Worm (Caenorhabditis elegans) whole organism, L4 larva: ENCODE data around the gene hmit-1.2.

ENCODE experiments used
- F37D6.2 ChIP-seq: sonication (generic microtip); optimal IDR thresholded peaks from 2 replicates; lab custom pipeline; 2016; ENCODE audit warnings: mild to moderate bottlenecking, missing genetic modification characterization, missing compliant biosample characterization
- F44E2.7 ChIP-seq: fragments of 200-800 bp; sonication (Bioruptor generic); IDR thresholded peaks from 2 replicates; pipeline ENCODE4 v2.1.2; 2022; ENCODE audit warnings: missing genetic modification characterization, missing compliant biosample characterization
- F49E8.2 ChIP-seq: sonication (generic microtip); optimal IDR thresholded peaks from 2 replicates; lab custom pipeline; 2016; ENCODE audit warnings: missing compliant biosample characterization, mild to moderate bottlenecking, missing genetic modification characterization, borderline replicate concordance
- Y105C5A.15 ChIP-seq: fragments of 200-800 bp; sonication (Bioruptor generic); IDR thresholded peaks from 2 replicates; pipeline ENCODE4 v1.3.6; 2022; ENCODE audit warnings: missing genetic modification characterization, missing compliant biosample characterization
- Y48G9A.11 ChIP-seq: fragments of 200-800 bp; sonication (Bioruptor generic); IDR thresholded peaks from 2 replicates; pipeline ENCODE4 v1.3.6; 2022; ENCODE audit warnings: missing genetic modification reagents, missing genetic modification characterization, missing compliant biosample characterization
- aha-1 ChIP-seq: fragments of 150-350 bp; peaks from one replicate; lab custom pipeline; 2014; ENCODE audit warnings: missing biosample characterization, missing genetic modification characterization
- aly-2 ChIP-seq: sonication (generic microtip); optimal IDR thresholded peaks from 2 replicates; lab custom pipeline; 2018; ENCODE audit warnings: missing biosample characterization, missing genetic modification characterization
- attf-4 ChIP-seq: sonication (generic microtip); optimal IDR thresholded peaks from 3 replicates; lab custom pipeline; 2017; ENCODE audit warnings: missing biosample characterization, missing genetic modification characterization
- ceh-28 ChIP-seq: fragments of 150-350 bp; optimal IDR thresholded peaks from 2 replicates; lab custom pipeline; 2014; ENCODE audit warnings: missing biosample characterization, missing genetic modification reagents, missing genetic modification characterization
- ctbp-1 ChIP-seq: fragments of 200-800 bp; sonication (Bioruptor generic); IDR thresholded peaks from 2 replicates; pipeline ENCODE4 v1.3.6; 2022; ENCODE audit warnings: missing genetic modification reagents, missing genetic modification characterization, missing compliant biosample characterization
- daf-16 ChIP-seq, 3 experiments: sonication (generic microtip); optimal IDR thresholded peaks; 2 replicates each; lab custom pipeline; 2016 to 2017; ENCODE audit warnings: missing genetic modification characterization in 3 of 3, missing genetic modification reagents in 3 of 3, mild to moderate bottlenecking in 2 of 3, missing compliant biosample characterization in 2 of 3, missing biosample characterization in 1 of 3, moderate library complexity in 1 of 3
- daf-19 ChIP-seq: fragments of 200-800 bp; sonication (Bioruptor generic); conservative IDR thresholded peaks from 2 replicates; pipeline ENCODE4 v1.3.6; 2022; ENCODE audit warnings: missing genetic modification characterization, missing compliant biosample characterization
- dmd-6 ChIP-seq: fragments of 200-800 bp; sonication (Bioruptor generic); IDR thresholded peaks from 2 replicates; pipeline ENCODE4 v1.3.6; 2022; ENCODE audit warnings: missing genetic modification reagents, missing genetic modification characterization, missing compliant biosample characterization
- duxl-1 ChIP-seq: sonication (generic microtip); optimal IDR thresholded peaks from 2 replicates; lab custom pipeline; 2016; ENCODE audit warnings: mild to moderate bottlenecking, missing genetic modification characterization, moderate library complexity, missing compliant biosample characterization; ENCODE audit not compliant: poor library complexity
- dve-1 ChIP-seq: sonication (generic microtip); optimal IDR thresholded peaks from 2 replicates; lab custom pipeline; 2017; ENCODE audit warnings: antibody characterized with exemption, mild to moderate bottlenecking, missing genetic modification characterization, missing compliant biosample characterization; ENCODE audit not compliant: insufficient read depth
- egl-27 ChIP-seq: sonication (generic microtip); optimal IDR thresholded peaks from 3 replicates; lab custom pipeline; 2017; ENCODE audit warnings: missing biosample characterization, missing genetic modification reagents, missing genetic modification characterization
- egl-43 ChIP-seq: fragments of 200-800 bp; sonication (Bioruptor generic); IDR thresholded peaks from 2 replicates; pipeline ENCODE4 v1.3.6; 2022; ENCODE audit warnings: missing genetic modification reagents, missing genetic modification characterization, missing compliant biosample characterization
- fkh-10 ChIP-seq: fragments of 150-350 bp; optimal IDR thresholded peaks from 2 replicates; lab custom pipeline; 2014; ENCODE audit warnings: missing biosample characterization, missing genetic modification reagents, missing genetic modification characterization
- gei-8 ChIP-seq: fragments of 200-800 bp; sonication (Bioruptor generic); optimal IDR thresholded peaks from 2 replicates; lab custom pipeline; 2018; ENCODE audit warnings: mild to moderate bottlenecking, missing genetic modification characterization, missing compliant biosample characterization
- hlh-30 ChIP-seq: sonication (generic microtip); optimal IDR thresholded peaks from 2 replicates; lab custom pipeline; 2017; ENCODE audit warnings: antibody characterized with exemption, mild to moderate bottlenecking, missing genetic modification characterization, missing compliant biosample characterization; ENCODE audit not compliant: insufficient read depth
- lim-7 ChIP-seq: fragments of 200-800 bp; sonication (Bioruptor generic); IDR thresholded peaks from 2 replicates; pipeline ENCODE4 v1.3.6; 2022; ENCODE audit warnings: missing genetic modification characterization, missing compliant biosample characterization
- lin-13 ChIP-seq: fragments of 150-350 bp; optimal IDR thresholded peaks from 2 replicates; lab custom pipeline; 2014; ENCODE audit warnings: missing biosample characterization, missing genetic modification reagents, missing genetic modification characterization
- lin-15B ChIP-seq: fragments of 150-350 bp; sonication (generic microtip); optimal IDR thresholded peaks from 3 replicates; lab custom pipeline; 2014; ENCODE audit warnings: missing biosample characterization, missing genetic modification characterization
- lsy-2 ChIP-seq, 2 experiments: fragments of 150-350 bp in 1 of 2; sonication (generic microtip) in 1 of 2; optimal IDR thresholded peaks; 2 replicates each; lab custom pipeline; 2014 to 2017; ENCODE audit warnings: missing biosample characterization in 2 of 2, missing genetic modification characterization in 2 of 2
- mdl-1 ChIP-seq, 2 experiments: fragments of 150-350 bp in 1 of 2; sonication (generic microtip) in 1 of 2; optimal IDR thresholded peaks; 2 replicates each; lab custom pipeline; 2014 to 2017; ENCODE audit warnings: missing biosample characterization in 2 of 2, missing genetic modification characterization in 2 of 2
- mep-1 ChIP-seq: fragments of 150-350 bp; sonication (generic microtip); optimal IDR thresholded peaks from 3 replicates; lab custom pipeline; 2014; ENCODE audit warnings: missing biosample characterization, missing genetic modification characterization
- mes-2 ChIP-seq: sonication (generic microtip); optimal IDR thresholded peaks from 2 replicates; lab custom pipeline; 2016; ENCODE audit warnings: missing genotype, mild to moderate bottlenecking, missing genetic modification characterization, missing compliant biosample characterization; ENCODE audit not compliant: poor library complexity, severe bottlenecking
- nhr-102 ChIP-seq: sonication (generic microtip); optimal IDR thresholded peaks from 2 replicates; lab custom pipeline; 2016; ENCODE audit warnings: mild to moderate bottlenecking, missing genetic modification characterization, moderate library complexity, missing compliant biosample characterization
- nhr-11 ChIP-seq: fragments of 150-350 bp; optimal IDR thresholded peaks from 2 replicates; lab custom pipeline; 2014; ENCODE audit warnings: missing biosample characterization, missing genetic modification characterization
- nhr-25 ChIP-seq: sonication (generic microtip); optimal IDR thresholded peaks from 2 replicates; lab custom pipeline; 2017; ENCODE audit warnings: missing genetic modification characterization, mild to moderate bottlenecking, missing compliant biosample characterization, antibody characterized with exemption, moderate library complexity, borderline replicate concordance; ENCODE audit not compliant: insufficient read depth
- nhr-28 ChIP-seq: fragments of 150-350 bp; optimal IDR thresholded peaks from 2 replicates; lab custom pipeline; 2014; ENCODE audit warnings: missing biosample characterization, missing genetic modification characterization
- nhr-42 ChIP-seq: fragments of 200-800 bp; sonication (Bioruptor generic); IDR thresholded peaks from 2 replicates; pipeline ENCODE4 v1.3.6; 2022; ENCODE audit warnings: missing genetic modification characterization, missing compliant biosample characterization
- nhr-6 ChIP-seq: fragments of 150-350 bp; optimal IDR thresholded peaks from 2 replicates; lab custom pipeline; 2014; ENCODE audit warnings: missing biosample characterization, missing genetic modification characterization
- nhr-76 ChIP-seq: fragments of 150-350 bp; optimal IDR thresholded peaks from 2 replicates; lab custom pipeline; 2014; ENCODE audit warnings: missing biosample characterization, missing genetic modification characterization
- set-16 ChIP-seq: fragments of 200-800 bp; sonication (Bioruptor generic); IDR thresholded peaks from 2 replicates; pipeline ENCODE4 v1.3.6; 2022; ENCODE audit warnings: missing genetic modification reagents, missing genetic modification characterization, missing compliant biosample characterization
- snpc-1.2 ChIP-seq: fragments of 200-800 bp; sonication (Bioruptor generic); IDR thresholded peaks from 2 replicates; pipeline ENCODE4 v1.3.6; 2022; ENCODE audit warnings: missing genetic modification reagents, missing genetic modification characterization, missing compliant biosample characterization
- snpc-4 ChIP-seq: fragments of 150-350 bp; optimal IDR thresholded peaks from 2 replicates; lab custom pipeline; 2014; ENCODE audit warnings: missing biosample characterization, missing genetic modification characterization
- spr-3 ChIP-seq: fragments of 200-800 bp; sonication (Bioruptor generic); optimal IDR thresholded peaks from 2 replicates; lab custom pipeline; 2018; ENCODE audit warnings: mild to moderate bottlenecking, missing genetic modification characterization, missing compliant biosample characterization
- tag-97 ChIP-seq: fragments of 200-800 bp; sonication (Bioruptor generic); IDR thresholded peaks from 2 replicates; pipeline ENCODE4 v1.3.6; 2022; ENCODE audit warnings: missing genetic modification characterization, missing compliant biosample characterization
- tra-1 ChIP-seq: fragments of 200-800 bp; sonication (Bioruptor generic); IDR thresholded peaks from 2 replicates; pipeline ENCODE4 v1.3.6; 2022; ENCODE audit warnings: missing genetic modification reagents, missing genetic modification characterization, missing compliant biosample characterization
- unc-62 ChIP-seq, 3 experiments: fragments of 150-350 bp in 1 of 3; sonication (generic microtip); optimal IDR thresholded peaks in 2 of 3; peaks in 1 of 3; 1 replicate in 1 of 3; 2 replicates in 2 of 3; lab custom pipeline; 2014 to 2017; ENCODE audit warnings: missing biosample characterization in 3 of 3, missing genetic modification characterization in 3 of 3, missing genetic modification reagents in 3 of 3, missing genotype in 1 of 3
- zfp-3 ChIP-seq: fragments of 200-800 bp; sonication (Bioruptor generic); conservative IDR thresholded peaks from 2 replicates; pipeline ENCODE4 v1.3.6; 2022; ENCODE audit warnings: missing genetic modification reagents, missing genetic modification characterization, missing compliant biosample characterization
- ztf-7 ChIP-seq: fragments of 150-350 bp; optimal IDR thresholded peaks from 2 replicates; lab custom pipeline; 2014; ENCODE audit warnings: missing biosample characterization, missing genetic modification characterization

Gene hmit-1.2

DNA sequence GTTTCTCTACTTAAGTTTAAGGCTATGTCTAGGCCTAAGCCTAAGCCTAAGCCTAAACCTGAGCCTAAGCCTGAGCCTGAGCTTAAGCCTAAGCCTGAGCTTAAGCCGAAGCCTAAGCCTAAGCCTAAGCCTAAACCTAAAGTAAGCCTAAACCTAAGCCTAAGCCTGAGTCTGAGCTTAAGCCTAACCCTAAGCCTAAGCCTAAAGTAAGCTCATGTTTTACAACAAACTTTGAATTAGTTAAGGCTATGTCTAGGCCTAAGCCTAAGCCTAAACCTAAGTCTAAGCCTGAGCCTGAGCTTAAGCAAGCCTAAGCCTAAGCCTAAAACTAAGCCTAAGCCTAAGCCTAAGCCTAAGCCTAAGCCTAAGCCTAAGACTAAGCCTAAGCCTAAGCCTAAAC, 41.1 kb downstream of the hmit-1.2 start:
- TF ChIP-seq duxl-1 (tag; lab: Kevin White, UChicago) (no peak), F44E2.7 (GFP tag; lab: Robert Waterston, UW) (no peak), snpc-4 (tag; lab: Kevin White, UChicago) (no peak), ceh-28 (tag; lab: Kevin White, UChicago) (no peak), nhr-102 (no peak), ztf-7 (tag; lab: Kevin White, UChicago) (no peak)

DNA sequence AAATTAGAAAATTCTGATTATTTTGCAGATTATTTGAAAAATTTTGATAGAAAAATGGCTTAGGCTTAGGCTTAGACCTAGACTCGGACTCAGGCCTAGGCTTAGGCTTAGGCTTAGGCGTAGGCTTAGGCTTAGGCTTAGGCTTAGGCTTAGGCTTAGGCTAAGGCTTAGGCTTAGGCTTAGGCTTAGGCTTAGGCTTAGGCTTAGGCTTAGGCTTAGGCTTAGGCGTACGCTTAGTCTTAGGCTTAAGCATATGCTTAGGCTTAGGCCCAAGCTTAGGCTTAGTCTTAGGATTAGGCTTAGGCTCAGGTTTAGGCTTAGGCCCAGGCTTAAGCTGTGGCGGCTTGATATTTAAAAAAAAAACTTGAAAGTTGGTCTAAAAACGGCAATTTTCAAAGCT, 41.8 kb downstream of the hmit-1.2 start:
- peak; percentile 51; the same call in 1 of the 2 replicates for TF ChIP-seq Y48G9A.11

DNA sequence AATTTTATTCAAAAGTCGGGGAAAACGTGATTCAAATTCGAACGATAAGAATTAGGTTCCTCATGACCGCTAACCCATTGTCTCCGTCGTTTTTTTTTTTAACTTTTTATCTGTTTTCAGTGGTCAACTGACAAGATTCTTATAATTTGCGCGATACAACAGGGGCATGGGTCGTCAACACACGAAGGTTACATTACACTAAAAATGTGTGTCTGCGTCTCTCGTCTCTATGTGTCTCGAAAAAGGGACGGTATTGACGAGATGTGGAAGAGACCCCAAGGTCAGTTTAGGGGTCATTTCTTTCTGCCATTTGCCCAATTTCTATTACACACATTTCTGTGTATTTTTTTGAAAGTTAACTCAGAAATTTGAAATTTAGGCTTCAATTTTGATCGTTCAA, 44.9 kb downstream of the hmit-1.2 start:
- TF ChIP-seq mep-1 (tag; lab: Kevin White, UChicago) (peak; percentile 46), unc-62 (GFP tag; optimal IDR thresholded peaks at IDR 0.05 in 1 of 2; lab: Kevin White, UChicago) (peak in 1 of 2 experiments; percentile 3), unc-62 (tag; optimal IDR thresholded peaks at IDR 0.05; lab: Kevin White, UChicago) (no peak), mdl-1 (tag; optimal IDR thresholded peaks at IDR 0.05; lab: Kevin White, UChicago) (peak in 1 of 2 experiments; percentile 4), lsy-2 (tag; optimal IDR thresholded peaks at IDR 0.05; lab: Kevin White, UChicago) (peak in 1 of 2 experiments; percentile 9), dve-1 (peak; percentile 29), nhr-25 (peak; percentile 54), hlh-30 (tag; lab: Kevin White, UChicago) (peak; percentile 82), lim-7 (GFP tag; lab: Robert Waterston, UW) (no peak), F49E8.2 (tag; lab: Kevin White, UChicago) (no peak), nhr-28 (tag; lab: Kevin White, UChicago) (peak; percentile 36)
- TF ChIP-seq, all 104 proteins: peak for 8

DNA sequence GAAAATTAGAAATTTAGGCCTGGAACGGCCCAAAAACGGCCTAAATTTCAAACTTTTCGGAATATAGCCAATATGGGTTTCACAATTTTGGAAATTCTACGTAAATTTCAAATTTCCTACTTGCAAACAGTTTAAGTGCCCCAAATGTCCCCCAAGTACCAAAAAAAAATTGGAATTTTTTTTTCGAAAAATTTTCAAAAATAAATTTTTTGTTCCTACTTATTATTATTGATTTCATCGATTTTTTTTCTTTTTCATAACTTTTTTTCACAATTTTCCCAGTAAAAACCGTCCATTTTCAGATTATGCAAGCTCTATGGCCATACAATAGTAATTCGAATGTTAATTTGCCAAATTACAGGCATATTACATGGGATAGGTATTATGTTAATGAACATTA, 47.0 kb downstream of the hmit-1.2 start, which contains the start of gene Y51A2D.21:
Gene Y51A2D.21 (plus strand): TSS at position 301 of the 400 bp plus-strand sequence.
- no peak for TF ChIP-seq dve-1
- no peak for TF ChIP-seq F49E8.2 (tag; lab: Kevin White, UChicago)
- no peak for TF ChIP-seq egl-27 (tag; lab: Kevin White, UChicago)
- no peak for TF ChIP-seq lin-15B (tag; lab: Kevin White, UChicago)
- no peak for TF ChIP-seq aha-1 (tag; lab: Kevin White, UChicago)
- TF ChIP-seq nhr-6 (tag; lab: Kevin White, UChicago), result no peak
- TF ChIP-seq nhr-76, result no peak
- no peak for TF ChIP-seq spr-3 (GFP tag; lab: Kevin White, UChicago)
- no peak for TF ChIP-seq set-16 (GFP tag; lab: Robert Waterston, UW)
- TF ChIP-seq daf-19 (GFP tag; lab: Robert Waterston, UW), result no peak
- TF ChIP-seq Y105C5A.15 (GFP tag; lab: Robert Waterston, UW), result no peak
- no peak for TF ChIP-seq snpc-1.2 (GFP tag; lab: Robert Waterston, UW)
- no peak for TF ChIP-seq tag-97 (GFP tag; lab: Robert Waterston, UW)
- TF ChIP-seq dmd-6 (GFP tag; lab: Robert Waterston, UW), result no peak
- no peak for TF ChIP-seq fkh-10 (GFP tag; lab: Kevin White, UChicago)

DNA sequence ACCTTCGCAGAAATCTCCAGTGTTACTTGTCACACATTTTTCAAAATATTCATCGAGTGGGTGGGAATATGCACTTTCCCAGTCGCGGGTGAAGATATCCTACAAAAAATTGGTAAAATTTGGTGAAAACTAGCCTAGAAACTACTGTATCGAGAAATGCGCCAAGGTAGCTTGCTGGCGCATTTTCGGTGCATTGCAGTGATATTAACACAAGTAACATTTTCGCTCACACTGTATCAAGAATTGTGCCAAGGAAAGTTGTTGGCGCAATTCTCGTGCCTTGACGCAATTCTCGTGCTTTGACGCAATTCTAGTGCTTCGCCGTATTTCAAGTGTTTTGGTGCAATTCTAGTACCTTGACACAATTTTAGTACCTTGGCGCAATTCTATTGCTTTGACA, 48.6 kb downstream of the hmit-1.2 start:
- TF ChIP-seq aly-2 (tag; lab: Kevin White, UChicago), result no peak
- TF ChIP-seq zfp-3, result no peak; the same call in 1 of the 2 replicates
- TF ChIP-seq daf-16 (GFP tag; optimal IDR thresholded peaks at IDR 0.05; lab: Kevin White, UChicago), result no peak
- TF ChIP-seq daf-16 (tag; optimal IDR thresholded peaks at IDR 0.05; lab: Kevin White, UChicago), result no peak
- TF ChIP-seq attf-4, result no peak
- TF ChIP-seq F37D6.2, result no peak
- TF ChIP-seq nhr-11 (tag; lab: Kevin White, UChicago), result no peak
- peak; percentile 61 for TF ChIP-seq gei-8 (GFP tag; lab: Kevin White, UChicago)
- no peak for TF ChIP-seq lin-15B (tag; lab: Kevin White, UChicago)
- no peak for TF ChIP-seq egl-43
- TF ChIP-seq lin-13 (GFP tag; lab: Kevin White, UChicago), result peak; percentile 79
- TF ChIP-seq dmd-6 (GFP tag; lab: Robert Waterston, UW), result peak; percentile 19; the same call in 1 of the 2 replicates
- TF ChIP-seq ctbp-1, result 0 out of 2 replicates have a peak, but pooled peaks have one; percentile 47
- no peak for TF ChIP-seq nhr-28 (tag; lab: Kevin White, UChicago)
- peak; percentile 49 for TF ChIP-seq mep-1 (tag; lab: Kevin White, UChicago)
- peak; percentile 48; the same call in 1 of the 2 replicates for TF ChIP-seq tra-1 (GFP tag; lab: Robert Waterston, UW)
- TF ChIP-seq nhr-42, result no peak
- no peak for TF ChIP-seq mes-2
